Fruit fly (Drosophila melanogaster) whole organism, embryonic: ENCODE measurements around the gene CG33723.

Source experiments
- Antp ChIP-seq: fragments of 200-800 bp; sonication (Bioruptor generic); optimal IDR thresholded peaks from 3 replicates; lab custom pipeline; 2016; ENCODE audit warnings: missing biosample characterization, missing genetic modification characterization
- Atf6 ChIP-seq: fragments of 200-800 bp; sonication (Bioruptor generic); IDR thresholded peaks from 2 replicates; pipeline ENCODE4 v1.3.6; 2022; ENCODE audit warnings: missing biosample characterization, missing genetic modification characterization
- C15 ChIP-seq: fragments of 200-800 bp; sonication (Bioruptor generic); IDR thresholded peaks from 3 replicates; pipeline ENCODE4 v1.3.6; 2022; ENCODE audit warnings: missing biosample characterization, missing genetic modification characterization
- CG1024 ChIP-seq: fragments of 200-800 bp; sonication (Bioruptor generic); IDR thresholded peaks from 2 replicates; pipeline ENCODE4 v1.3.6; 2022; ENCODE audit warnings: missing biosample characterization, missing genetic modification characterization
- CG10431 ChIP-seq: fragments of 200-800 bp; sonication (Bioruptor generic); optimal IDR thresholded peaks from 3 replicates; lab custom pipeline; 2018; ENCODE audit warnings: missing biosample characterization, mild to moderate bottlenecking, missing genetic modification characterization
- CG12659 ChIP-seq: fragments of 200-800 bp; sonication (Bioruptor generic); optimal IDR thresholded peaks from 3 replicates; lab custom pipeline; 2017; ENCODE audit warnings: mild to moderate bottlenecking, missing biosample characterization, missing genetic modification reagents, missing genetic modification characterization
- CG13296 ChIP-seq: fragments of 200-800 bp; sonication (Bioruptor generic); optimal IDR thresholded peaks from 3 replicates; lab custom pipeline; 2018; ENCODE audit warnings: missing biosample characterization, mild to moderate bottlenecking, missing genetic modification characterization
- CG13424 ChIP-seq: fragments of 200-800 bp; sonication (Bioruptor generic); optimal IDR thresholded peaks from 2 replicates; lab custom pipeline; 2019; ENCODE audit warnings: missing biosample characterization, mild to moderate bottlenecking, missing genetic modification characterization, moderate library complexity
- CG16779 ChIP-seq: fragments of 200-800 bp; sonication (Bioruptor generic); IDR thresholded peaks from 2 replicates; pipeline ENCODE4 v1.3.6; 2022; ENCODE audit warnings: missing biosample characterization, missing genetic modification characterization
- CG18764 ChIP-seq: fragments of 200-800 bp; sonication (Bioruptor generic); optimal IDR thresholded peaks from 3 replicates; lab custom pipeline; 2016; ENCODE audit warnings: missing biosample characterization, missing genetic modification characterization
- CG2120 ChIP-seq: fragments of 200-800 bp; sonication (Bioruptor generic); optimal IDR thresholded peaks from 3 replicates; lab custom pipeline; 2016; ENCODE audit warnings: missing biosample characterization, missing genetic modification characterization
- CG2889 ChIP-seq: fragments of 200-800 bp; sonication (Bioruptor generic); IDR thresholded peaks from 3 replicates; pipeline ENCODE4 v1.3.6; 2022; ENCODE audit warnings: missing biosample characterization, missing genetic modification characterization
- CG34224 ChIP-seq: fragments of 200-800 bp; sonication (Bioruptor generic); IDR thresholded peaks from 3 replicates; pipeline ENCODE4 v1.3.6; 2022; ENCODE audit warnings: missing biosample characterization, missing genetic modification characterization; ENCODE audit not compliant: partially characterized antibody
- CG4707 ChIP-seq: fragments of 200-800 bp; sonication (Bioruptor generic); optimal IDR thresholded peaks from 2 replicates; lab custom pipeline; 2018; ENCODE audit warnings: missing biosample characterization, mild to moderate bottlenecking, missing genetic modification characterization, moderate library complexity
- CG6683 ChIP-seq: fragments of 200-800 bp; sonication (Bioruptor generic); optimal IDR thresholded peaks from 2 replicates; lab custom pipeline; 2017; ENCODE audit warnings: missing biosample characterization, mild to moderate bottlenecking, missing genetic modification characterization, missing genetic modification reagents
- CG9609 ChIP-seq: fragments of 200-800 bp; sonication (Bioruptor generic); optimal IDR thresholded peaks from 3 replicates; lab custom pipeline; 2016; ENCODE audit warnings: missing biosample characterization, missing genetic modification characterization
- CG9817 ChIP-seq: fragments of 200-800 bp; sonication (Bioruptor generic); optimal IDR thresholded peaks from 2 replicates; lab custom pipeline; 2018; ENCODE audit warnings: missing biosample characterization, mild to moderate bottlenecking, missing genetic modification characterization, moderate library complexity
- CTCF ChIP-seq: fragments of 200-800 bp; sonication (Bioruptor generic); optimal IDR thresholded peaks from 2 replicates; lab custom pipeline; 2017; ENCODE audit warnings: missing biosample characterization, mild to moderate bottlenecking, missing genetic modification characterization, moderate library complexity
- Dad ChIP-seq: fragments of 200-800 bp; sonication (Bioruptor generic); optimal IDR thresholded peaks from 3 replicates; lab custom pipeline; 2016; ENCODE audit warnings: missing biosample characterization, missing genetic modification characterization
- Dip2 ChIP-seq: fragments of 200-800 bp; sonication (Bioruptor generic); IDR thresholded peaks from 2 replicates; pipeline ENCODE4 v1.3.6; 2022; ENCODE audit warnings: missing biosample characterization, missing genetic modification characterization
- Doc2 ChIP-seq: fragments of 200-800 bp; sonication (Bioruptor generic); IDR thresholded peaks from 2 replicates; pipeline ENCODE4 v1.3.6; 2022; ENCODE audit warnings: missing biosample characterization, missing genetic modification characterization
- Dp ChIP-seq: fragments of 200-800 bp; sonication (Bioruptor generic); optimal IDR thresholded peaks from 2 replicates; lab custom pipeline; 2018; ENCODE audit warnings: missing biosample characterization, mild to moderate bottlenecking, missing genetic modification characterization, moderate library complexity
- HLH54F ChIP-seq: fragments of 200-800 bp; sonication (Bioruptor generic); optimal IDR thresholded peaks from 3 replicates; lab custom pipeline; 2016; ENCODE audit warnings: missing biosample characterization, missing genetic modification characterization
- Hand ChIP-seq: fragments of 200-800 bp; sonication (Bioruptor generic); optimal IDR thresholded peaks from 2 replicates; lab custom pipeline; 2017; ENCODE audit warnings: mild to moderate bottlenecking, missing biosample characterization, missing genetic modification reagents, missing genetic modification characterization
- MESR4 ChIP-seq: fragments of 200-800 bp; sonication (Bioruptor generic); optimal IDR thresholded peaks from 2 replicates; lab custom pipeline; 2018; ENCODE audit warnings: missing biosample characterization, mild to moderate bottlenecking, missing genetic modification characterization, moderate library complexity
- Max ChIP-seq: fragments of 200-800 bp; sonication (Bioruptor generic); optimal IDR thresholded peaks from 2 replicates; lab custom pipeline; 2016; ENCODE audit warnings: missing biosample characterization, mild to moderate bottlenecking, missing genetic modification characterization
- NK7.1 ChIP-seq: fragments of 200-800 bp; sonication (Bioruptor generic); optimal IDR thresholded peaks from 3 replicates; lab custom pipeline; 2016; ENCODE audit warnings: missing biosample characterization, missing genetic modification characterization
- Opbp ChIP-seq: fragments of 200-800 bp; sonication (Bioruptor generic); IDR thresholded peaks from 3 replicates; pipeline ENCODE4 v1.3.6; 2022; ENCODE audit warnings: missing biosample characterization, missing genetic modification characterization; ENCODE audit not compliant: partially characterized antibody
- ap ChIP-seq: fragments of 200-800 bp; sonication (Bioruptor generic); IDR thresholded peaks from 2 replicates; pipeline ENCODE4 v1.3.6; 2022; ENCODE audit warnings: missing biosample characterization, missing genetic modification characterization
- ash1 ChIP-seq: fragments of 200-800 bp; sonication (Bioruptor generic); optimal IDR thresholded peaks from 2 replicates; lab custom pipeline; 2018; ENCODE audit warnings: missing biosample characterization, mild to moderate bottlenecking, missing genetic modification characterization
- ato ChIP-seq: fragments of 200-800 bp; sonication (Bioruptor generic); IDR thresholded peaks from 2 replicates; pipeline ENCODE4 v1.3.6; 2022; ENCODE audit warnings: missing biosample characterization, missing genetic modification characterization; ENCODE audit not compliant: partially characterized antibody
- bsh ChIP-seq, 2 experiments: fragments of 200-800 bp; sonication (Bioruptor generic); optimal IDR thresholded peaks; 2 replicates each; lab custom pipeline; 2017 to 2018; ENCODE audit warnings: mild to moderate bottlenecking in 2 of 2, missing biosample characterization in 2 of 2, missing genetic modification characterization in 2 of 2, moderate library complexity in 1 of 2
- btn ChIP-seq: fragments of 200-800 bp; sonication (Bioruptor generic); optimal IDR thresholded peaks from 2 replicates; lab custom pipeline; 2016; ENCODE audit warnings: missing biosample characterization, missing genetic modification characterization
- chn ChIP-seq: fragments of 200-800 bp; sonication (Bioruptor generic); optimal IDR thresholded peaks from 2 replicates; lab custom pipeline; 2016; ENCODE audit warnings: missing biosample characterization, missing genetic modification characterization
- corto ChIP-seq: fragments of 200-800 bp; sonication (Bioruptor generic); optimal IDR thresholded peaks from 2 replicates; lab custom pipeline; 2016; ENCODE audit warnings: missing biosample characterization, mild to moderate bottlenecking, missing genetic modification characterization, moderate library complexity
- dm ChIP-seq: fragments of 200-800 bp; sonication (Bioruptor generic); optimal IDR thresholded peaks from 3 replicates; lab custom pipeline; 2016; ENCODE audit warnings: missing biosample characterization, missing genetic modification characterization
- eyg ChIP-seq: fragments of 200-800 bp; sonication (Bioruptor generic); optimal IDR thresholded peaks from 3 replicates; lab custom pipeline; 2016; ENCODE audit warnings: missing biosample characterization, missing genetic modification characterization
- fd3F ChIP-seq: fragments of 200-800 bp; sonication (Bioruptor generic); optimal IDR thresholded peaks from 2 replicates; lab custom pipeline; 2018; ENCODE audit warnings: missing biosample characterization, mild to moderate bottlenecking, missing genetic modification characterization, moderate library complexity
- gcm ChIP-seq: fragments of 200-800 bp; sonication (Bioruptor generic); optimal IDR thresholded peaks from 2 replicates; lab custom pipeline; 2019; ENCODE audit warnings: missing biosample characterization, mild to moderate bottlenecking, missing genetic modification characterization, moderate library complexity
- hkb ChIP-seq, 2 experiments: fragments of 200-800 bp in 1 of 2; fragments of >200 bp in 1 of 2; sonication (Bioruptor generic) in 1 of 2; IDR thresholded peaks in 1 of 2; optimal IDR thresholded peaks in 1 of 2; 2 replicates each; pipeline versions ENCODE4 v1.3.6 to Lab custom; 2017 to 2022; ENCODE audit warnings: missing biosample characterization in 1 of 2, missing genetic modification characterization in 1 of 2
- ind ChIP-seq: fragments of 200-800 bp; sonication (Bioruptor generic); optimal IDR thresholded peaks from 3 replicates; lab custom pipeline; 2016; ENCODE audit warnings: missing biosample characterization, missing genetic modification characterization
- jumu ChIP-seq: fragments of 200-800 bp; sonication (Bioruptor generic); optimal IDR thresholded peaks from 3 replicates; lab custom pipeline; 2016; ENCODE audit warnings: missing biosample characterization, missing genetic modification characterization
- kni ChIP-seq: fragments of 200-800 bp; sonication (Bioruptor generic); optimal IDR thresholded peaks from 3 replicates; lab custom pipeline; 2017; ENCODE audit warnings: mild to moderate bottlenecking, missing biosample characterization, missing genetic modification reagents, missing genetic modification characterization
- lmd ChIP-seq: fragments of 200-800 bp; sonication (Bioruptor generic); IDR thresholded peaks from 2 replicates; pipeline ENCODE4 v1.3.6; 2022; ENCODE audit warnings: missing biosample characterization, missing genetic modification characterization
- nom ChIP-seq: fragments of 200-800 bp; sonication (Bioruptor generic); optimal IDR thresholded peaks from 2 replicates; lab custom pipeline; 2017; ENCODE audit warnings: missing biosample characterization, missing genetic modification characterization, mild to moderate bottlenecking, moderate library complexity, missing genetic modification reagents
- pfk ChIP-seq: fragments of 200-800 bp; sonication (Bioruptor generic); optimal IDR thresholded peaks from 2 replicates; lab custom pipeline; 2018; ENCODE audit warnings: missing biosample characterization, mild to moderate bottlenecking, missing genetic modification characterization, moderate library complexity
- ro ChIP-seq: fragments of 200-800 bp; sonication (Bioruptor generic); IDR thresholded peaks from 2 replicates; pipeline ENCODE4 v1.3.6; 2022; ENCODE audit warnings: missing biosample characterization, missing genetic modification characterization
- sima ChIP-seq: fragments of 200-800 bp; sonication (Bioruptor generic); optimal IDR thresholded peaks from 2 replicates; lab custom pipeline; 2016; ENCODE audit warnings: missing biosample characterization, missing genetic modification characterization
- sqz ChIP-seq: fragments of 200-800 bp; sonication (Bioruptor generic); optimal IDR thresholded peaks from 3 replicates; lab custom pipeline; 2018; ENCODE audit warnings: missing biosample characterization, mild to moderate bottlenecking, missing genetic modification characterization
- stwl ChIP-seq: fragments of 200-800 bp; sonication (Bioruptor generic); optimal IDR thresholded peaks from 3 replicates; lab custom pipeline; 2018; ENCODE audit warnings: missing biosample characterization, mild to moderate bottlenecking, missing genetic modification characterization, moderate library complexity
- tll ChIP-seq, 2 experiments: fragments of 200-800 bp in 1 of 2; fragments of >200 bp in 1 of 2; sonication (Bioruptor generic) in 1 of 2; optimal IDR thresholded peaks; 2 replicates each; lab custom pipeline; 2017 to 2019; ENCODE audit warnings: missing biosample characterization in 2 of 2, missing genetic modification characterization in 2 of 2, mild to moderate bottlenecking in 1 of 2, moderate library complexity in 1 of 2

Gene CG33723

DNA sequence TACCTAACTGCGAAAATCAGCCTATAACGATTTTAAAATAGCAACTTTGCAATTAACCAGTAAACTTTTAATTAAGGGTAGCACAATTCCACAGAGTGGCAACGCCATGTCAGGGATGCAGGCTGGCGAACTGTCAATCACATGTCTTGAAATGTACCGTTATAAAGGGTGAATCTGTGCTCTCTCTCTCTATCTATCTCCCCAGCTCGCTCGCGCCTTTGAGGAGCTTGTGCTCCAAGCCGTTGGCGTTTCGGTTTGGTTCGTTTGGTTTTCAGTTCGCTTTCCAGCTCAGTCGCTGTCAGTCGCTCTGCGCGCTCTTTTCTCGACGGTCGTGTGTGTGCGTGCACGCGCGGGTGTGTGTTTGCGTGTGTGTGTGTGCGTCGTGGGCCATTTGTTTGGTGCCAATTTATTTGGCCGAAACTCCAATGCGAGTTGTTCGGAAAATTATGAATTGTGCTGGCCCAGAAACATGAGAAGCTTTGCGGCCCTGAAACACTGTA lies 3.3 kb downstream of the CG33723 start, which contains the start of gene numb (continued):
- TF ChIP-seq HLH54F (GFP tag; lab: Kevin White, UChicago) (no peak), Atf6 (GFP tag; lab: Robert Waterston, UW) (no peak), NK7.1 (GFP tag; lab: Kevin White, UChicago) (no peak), CG1024 (GFP tag; lab: Robert Waterston, UW) (no peak), C15 (GFP tag; lab: Robert Waterston, UW) (no peak), hkb (optimal IDR thresholded peaks at IDR 0.05; lab: Kevin White, UChicago) (no peak), hkb (GFP tag; IDR thresholded peaks at IDR 0.05; lab: Robert Waterston, UW) (no peak), MESR4 (no peak), CG10431 (GFP tag; lab: Kevin White, UChicago) (no peak), CG2889 (GFP tag; lab: Robert Waterston, UW) (no peak), Max (no peak), CG4707 (GFP tag; lab: Kevin White, UChicago) (no peak), CG34224 (GFP tag; lab: Robert Waterston, UW) (no peak), btn (GFP tag; lab: Kevin White, UChicago) (no peak), CG18764 (GFP tag; lab: Kevin White, UChicago) (no peak), CTCF (GFP tag; lab: Kevin White, UChicago) (no peak), CG13296 (GFP tag; lab: Kevin White, UChicago) (no peak), fd3F (no peak), Dp (GFP tag; lab: Kevin White, UChicago) (peak; percentile 4), gcm (GFP tag; lab: Kevin White, UChicago) (no peak), sima (GFP tag; lab: Kevin White, UChicago) (no peak), pfk (no peak), CG9817 (tag; lab: Kevin White, UChicago) (no peak), dm (GFP tag; lab: Kevin White, UChicago) (peak; percentile 42), kni (GFP tag; lab: Kevin White, UChicago) (no peak), lmd (GFP tag; lab: Robert Waterston, UW) (no peak), Dad (GFP tag; lab: Kevin White, UChicago) (no peak), Dip2 (GFP tag; lab: Robert Waterston, UW) (no peak), eyg (no peak), Antp (GFP tag; lab: Kevin White, UChicago) (no peak), stwl (peak; percentile 52), corto (GFP tag; lab: Kevin White, UChicago) (no peak), sqz (GFP tag; lab: Kevin White, UChicago) (no peak), chn (GFP tag; lab: Kevin White, UChicago) (no peak), CG12659 (GFP tag; lab: Kevin White, UChicago) (no peak), ro (GFP tag; lab: Robert Waterston, UW) (no peak), Opbp (GFP tag; lab: Robert Waterston, UW) (0 out of 3 replicates have a peak, but pooled peaks have one; percentile 27), jumu (GFP tag; lab: Kevin White, UChicago) (no peak), CG9609 (GFP tag; lab: Kevin White, UChicago) (no peak), nom (GFP tag; lab: Kevin White, UChicago) (no peak), ap (no peak), bsh (GFP tag; optimal IDR thresholded peaks at IDR 0.05; lab: Kevin White, UChicago) (no peak), Doc2 (GFP tag; lab: Robert Waterston, UW) (no peak), CG16779 (GFP tag; lab: Robert Waterston, UW) (peak; percentile 68; the same call in 1 of the 2 replicates), ind (GFP tag; lab: Kevin White, UChicago) (no peak), Hand (GFP tag; lab: Kevin White, UChicago) (no peak), ash1 (GFP tag; lab: Kevin White, UChicago) (no peak), CG6683 (no peak), tll (GFP tag; optimal IDR thresholded peaks at IDR 0.05; lab: Kevin White, UChicago) (no peak), CG2120 (GFP tag; lab: Kevin White, UChicago) (no peak), ato (GFP tag; lab: Robert Waterston, UW) (no peak), CG13424 (tag; lab: Kevin White, UChicago) (no peak)
